Fruit fly (Drosophila melanogaster) whole organism, embryonic: ENCODE measurements around the gene Eip75B.

Experiments
- Ada2b ChIP-seq: fragments of 200-800 bp; sonication (Bioruptor generic); IDR thresholded peaks from 2 replicates; pipeline ENCODE4 v1.3.6; 2022; ENCODE audit warnings: missing biosample characterization, missing genetic modification characterization
- Awh ChIP-seq: fragments of 200-800 bp; sonication (Bioruptor generic); IDR thresholded peaks from 2 replicates; pipeline ENCODE4, ENCODE4 v1.3.6; 2022; ENCODE audit warnings: missing biosample characterization, missing genetic modification characterization
- CG10565 ChIP-seq: fragments of 200-800 bp; sonication (Bioruptor generic); optimal IDR thresholded peaks from 3 replicates; lab custom pipeline; 2016; ENCODE audit warnings: missing biosample characterization, mild to moderate bottlenecking, missing genetic modification characterization
- CG12659 ChIP-seq: fragments of 200-800 bp; sonication (Bioruptor generic); optimal IDR thresholded peaks from 3 replicates; lab custom pipeline; 2017; ENCODE audit warnings: mild to moderate bottlenecking, missing biosample characterization, missing genetic modification reagents, missing genetic modification characterization
- CG12942 ChIP-seq: fragments of 200-800 bp; sonication (Bioruptor generic); optimal IDR thresholded peaks from 3 replicates; lab custom pipeline; 2016; ENCODE audit warnings: missing biosample characterization, missing genetic modification characterization
- CG15073 ChIP-seq: fragments of 200-800 bp; sonication (Bioruptor generic); optimal IDR thresholded peaks from 2 replicates; lab custom pipeline; 2016; ENCODE audit warnings: missing biosample characterization, missing genetic modification characterization
- CG18764 ChIP-seq: fragments of 200-800 bp; sonication (Bioruptor generic); optimal IDR thresholded peaks from 3 replicates; lab custom pipeline; 2016; ENCODE audit warnings: missing biosample characterization, missing genetic modification characterization
- CG2129 ChIP-seq: fragments of 200-800 bp; sonication (Bioruptor generic); IDR thresholded peaks from 2 replicates; pipeline ENCODE4 v1.3.6; 2022; ENCODE audit warnings: missing biosample characterization, missing genetic modification characterization; ENCODE audit not compliant: partially characterized antibody
- CG2889 ChIP-seq: fragments of 200-800 bp; sonication (Bioruptor generic); IDR thresholded peaks from 3 replicates; pipeline ENCODE4 v1.3.6; 2022; ENCODE audit warnings: missing biosample characterization, missing genetic modification characterization
- CG43689 ChIP-seq: fragments of 200-800 bp; sonication (Bioruptor generic); IDR thresholded peaks from 2 replicates; pipeline ENCODE4 v1.3.6; 2022; ENCODE audit warnings: missing biosample characterization, missing genetic modification characterization
- CG4404 ChIP-seq: fragments of 200-800 bp; sonication (Bioruptor generic); IDR thresholded peaks from 2 replicates; pipeline ENCODE4 v1.3.6; 2022; ENCODE audit warnings: missing biosample characterization, missing genetic modification characterization
- CG5953 ChIP-seq: fragments of 200-800 bp; sonication (Bioruptor generic); IDR thresholded peaks from 2 replicates; pipeline ENCODE4 v1.3.6; 2022; ENCODE audit warnings: missing biosample characterization, missing genetic modification characterization
- CG7271 ChIP-seq: fragments of 200-800 bp; sonication (Bioruptor generic); optimal IDR thresholded peaks from 2 replicates; lab custom pipeline; 2018; ENCODE audit warnings: missing biosample characterization, mild to moderate bottlenecking, missing genetic modification characterization, moderate library complexity
- CG7928 ChIP-seq: fragments of 200-800 bp; sonication (Bioruptor generic); optimal IDR thresholded peaks from 2 replicates; lab custom pipeline; 2017; ENCODE audit warnings: missing biosample characterization, mild to moderate bottlenecking, missing genetic modification characterization
- CG8290 ChIP-seq, 3 experiments: fragments of 200-800 bp; sonication (Bioruptor generic); optimal IDR thresholded peaks; 2 replicates each; lab custom pipeline; 2016 to 2019; ENCODE audit warnings: missing biosample characterization in 3 of 3, missing genetic modification characterization in 3 of 3, mild to moderate bottlenecking in 2 of 3, moderate library complexity in 1 of 3
- CG9215 ChIP-seq: fragments of 200-800 bp; sonication (Bioruptor generic); IDR thresholded peaks from 2 replicates; pipeline ENCODE4 v1.3.6; 2022; ENCODE audit warnings: missing biosample characterization, missing genetic modification characterization
- CHES-1-like ChIP-seq: fragments of 200-800 bp; sonication (Bioruptor generic); optimal IDR thresholded peaks from 2 replicates; lab custom pipeline; 2016; ENCODE audit warnings: missing biosample characterization, missing genetic modification characterization
- CoRest ChIP-seq: fragments of 200-800 bp; sonication (Bioruptor generic); optimal IDR thresholded peaks from 3 replicates; lab custom pipeline; 2018; ENCODE audit warnings: missing biosample characterization, mild to moderate bottlenecking, missing genetic modification characterization, moderate library complexity
- Dek ChIP-seq: fragments of 200-800 bp; sonication (Bioruptor generic); optimal IDR thresholded peaks from 3 replicates; lab custom pipeline; 2019; ENCODE audit warnings: missing biosample characterization, mild to moderate bottlenecking, missing genetic modification characterization, moderate library complexity
- Dref ChIP-seq: fragments of 200-800 bp; sonication (Bioruptor generic); IDR thresholded peaks from 2 replicates; pipeline ENCODE4 v1.3.6; 2022; ENCODE audit warnings: missing biosample characterization, missing genetic modification characterization
- HmgZ ChIP-seq: fragments of 200-800 bp; sonication (Bioruptor generic); optimal IDR thresholded peaks from 2 replicates; lab custom pipeline; 2018; ENCODE audit warnings: missing biosample characterization, mild to moderate bottlenecking, missing genetic modification characterization
- Hr51 ChIP-seq, 2 experiments: fragments of 200-800 bp; sonication (Bioruptor generic); optimal IDR thresholded peaks; 2 replicates in 1 of 2; 3 replicates in 1 of 2; lab custom pipeline; 2016 to 2018; ENCODE audit warnings: missing biosample characterization in 2 of 2, missing genetic modification characterization in 2 of 2, mild to moderate bottlenecking in 1 of 2, moderate library complexity in 1 of 2
- Lim3 ChIP-seq: fragments of 200-800 bp; sonication (Bioruptor generic); IDR thresholded peaks from 2 replicates; pipeline ENCODE4 v1.3.6; 2022; ENCODE audit warnings: missing biosample characterization, missing genetic modification characterization
- Med ChIP-seq: fragments of 200-800 bp; sonication (Bioruptor generic); peaks from one replicate; lab custom pipeline; 2016; ENCODE audit warnings: missing biosample characterization, missing genetic modification characterization, mild to moderate bottlenecking, inconsistent platforms, moderate library complexity
- Sox102F ChIP-seq: fragments of 200-800 bp; sonication (Bioruptor generic); optimal IDR thresholded peaks from 2 replicates; lab custom pipeline; 2018; ENCODE audit warnings: missing biosample characterization, mild to moderate bottlenecking, missing genetic modification characterization, moderate library complexity
- aop ChIP-seq: fragments of 200-800 bp; sonication (Bioruptor generic); IDR thresholded peaks from 2 replicates; pipeline ENCODE4 v1.3.6; 2022; ENCODE audit warnings: missing biosample characterization, missing genetic modification characterization
- az2 ChIP-seq: fragments of 200-800 bp; sonication (Bioruptor generic); optimal IDR thresholded peaks from 3 replicates; lab custom pipeline; 2016; ENCODE audit warnings: missing biosample characterization, missing genetic modification characterization
- bigmax ChIP-seq: fragments of 200-800 bp; sonication (Bioruptor generic); optimal IDR thresholded peaks from 2 replicates; lab custom pipeline; 2018; ENCODE audit warnings: missing biosample characterization, mild to moderate bottlenecking, missing genetic modification characterization
- cwo ChIP-seq: fragments of 200-800 bp; sonication (Bioruptor generic); optimal IDR thresholded peaks from 3 replicates; lab custom pipeline; 2017; ENCODE audit warnings: missing biosample characterization, missing genetic modification characterization, mild to moderate bottlenecking, moderate library complexity, missing genetic modification reagents
- gsb-n ChIP-seq: fragments of 200-800 bp; sonication (Bioruptor generic); optimal IDR thresholded peaks from 3 replicates; lab custom pipeline; 2018; ENCODE audit warnings: missing biosample characterization, mild to moderate bottlenecking, missing genetic modification characterization
- hbn ChIP-seq: fragments of 200-800 bp; sonication (Bioruptor generic); IDR thresholded peaks from 2 replicates; pipeline ENCODE4 v1.3.6; 2022; ENCODE audit warnings: missing biosample characterization, missing genetic modification characterization; ENCODE audit not compliant: partially characterized antibody
- ind ChIP-seq: fragments of 200-800 bp; sonication (Bioruptor generic); optimal IDR thresholded peaks from 3 replicates; lab custom pipeline; 2016; ENCODE audit warnings: missing biosample characterization, missing genetic modification characterization
- kah ChIP-seq: fragments of 200-800 bp; sonication (Bioruptor generic); optimal IDR thresholded peaks from 2 replicates; lab custom pipeline; 2018; ENCODE audit warnings: missing biosample characterization, mild to moderate bottlenecking, missing genetic modification characterization
- nau ChIP-seq: fragments of 200-800 bp; sonication (Bioruptor generic); optimal IDR thresholded peaks from 3 replicates; lab custom pipeline; 2017; ENCODE audit warnings: missing biosample characterization, mild to moderate bottlenecking, missing genetic modification characterization, missing genetic modification reagents
- org-1 ChIP-seq: fragments of 200-800 bp; sonication (Bioruptor generic); optimal IDR thresholded peaks from 2 replicates; lab custom pipeline; 2017; ENCODE audit warnings: missing biosample characterization, missing genetic modification characterization
- repo ChIP-seq: fragments of 200-800 bp; sonication (Bioruptor generic); optimal IDR thresholded peaks from 2 replicates; lab custom pipeline; 2016; ENCODE audit warnings: missing biosample characterization, missing genetic modification characterization
- run ChIP-seq: fragments of 200-800 bp; sonication (Bioruptor generic); optimal IDR thresholded peaks from 3 replicates; lab custom pipeline; 2018; ENCODE audit warnings: missing biosample characterization, mild to moderate bottlenecking, missing genetic modification characterization
- sc ChIP-seq, 3 experiments: fragments of >200 bp in 2 of 3; fragments of 200-800 bp in 1 of 3; sonication (Bioruptor generic) in 1 of 3; optimal IDR thresholded peaks; 2 replicates in 2 of 3; 3 replicates in 1 of 3; lab custom pipeline; 2017; ENCODE audit warnings: mild to moderate bottlenecking in 1 of 3, missing biosample characterization in 1 of 3, missing genetic modification characterization in 1 of 3, missing genetic modification reagents in 1 of 3
- slp2 ChIP-seq: fragments of 200-800 bp; sonication (Bioruptor generic); optimal IDR thresholded peaks from 2 replicates; lab custom pipeline; 2016; ENCODE audit warnings: missing biosample characterization, missing genetic modification characterization
- sob ChIP-seq: fragments of 200-800 bp; sonication (Bioruptor generic); IDR thresholded peaks from 2 replicates; pipeline ENCODE4 v1.3.6; 2022; ENCODE audit warnings: missing biosample characterization, missing genetic modification characterization
- ssp ChIP-seq: fragments of 200-800 bp; sonication (Bioruptor generic); IDR thresholded peaks from 2 replicates; pipeline ENCODE4 v1.3.6; 2022; ENCODE audit warnings: missing biosample characterization, missing genetic modification characterization
- tin ChIP-seq: fragments of 200-800 bp; sonication (Bioruptor generic); optimal IDR thresholded peaks from 3 replicates; lab custom pipeline; 2016; ENCODE audit warnings: missing biosample characterization, missing genetic modification characterization
- tna ChIP-seq: fragments of 200-800 bp; sonication (Bioruptor generic); IDR thresholded peaks from 2 replicates; pipeline ENCODE4 v1.3.6; 2022; ENCODE audit warnings: missing biosample characterization, missing genetic modification characterization; ENCODE audit not compliant: partially characterized antibody
- tx ChIP-seq: fragments of 200-800 bp; sonication (Bioruptor generic); optimal IDR thresholded peaks from 2 replicates; lab custom pipeline; 2016; ENCODE audit warnings: missing biosample characterization, missing genetic modification characterization
- unc-4 ChIP-seq: fragments of 200-800 bp; sonication (Bioruptor generic); IDR thresholded peaks from 2 replicates; pipeline ENCODE4 v1.3.6; 2022; ENCODE audit warnings: missing biosample characterization, missing genetic modification characterization; ENCODE audit not compliant: partially characterized antibody
- vnd ChIP-seq: fragments of 200-800 bp; sonication (Bioruptor generic); IDR thresholded peaks from 3 replicates; pipeline ENCODE4 v1.3.6; 2022; ENCODE audit warnings: missing biosample characterization, missing genetic modification characterization; ENCODE audit not compliant: partially characterized antibody
- yki ChIP-seq: fragments of >200 bp; optimal IDR thresholded peaks from 3 replicates; lab custom pipeline; 2018
- z ChIP-seq: fragments of 200-800 bp; sonication (Bioruptor generic); IDR thresholded peaks from 3 replicates; pipeline ENCODE4 v1.3.6; 2022; ENCODE audit warnings: missing biosample characterization, missing genetic modification characterization

Eip75B gene

DNA sequence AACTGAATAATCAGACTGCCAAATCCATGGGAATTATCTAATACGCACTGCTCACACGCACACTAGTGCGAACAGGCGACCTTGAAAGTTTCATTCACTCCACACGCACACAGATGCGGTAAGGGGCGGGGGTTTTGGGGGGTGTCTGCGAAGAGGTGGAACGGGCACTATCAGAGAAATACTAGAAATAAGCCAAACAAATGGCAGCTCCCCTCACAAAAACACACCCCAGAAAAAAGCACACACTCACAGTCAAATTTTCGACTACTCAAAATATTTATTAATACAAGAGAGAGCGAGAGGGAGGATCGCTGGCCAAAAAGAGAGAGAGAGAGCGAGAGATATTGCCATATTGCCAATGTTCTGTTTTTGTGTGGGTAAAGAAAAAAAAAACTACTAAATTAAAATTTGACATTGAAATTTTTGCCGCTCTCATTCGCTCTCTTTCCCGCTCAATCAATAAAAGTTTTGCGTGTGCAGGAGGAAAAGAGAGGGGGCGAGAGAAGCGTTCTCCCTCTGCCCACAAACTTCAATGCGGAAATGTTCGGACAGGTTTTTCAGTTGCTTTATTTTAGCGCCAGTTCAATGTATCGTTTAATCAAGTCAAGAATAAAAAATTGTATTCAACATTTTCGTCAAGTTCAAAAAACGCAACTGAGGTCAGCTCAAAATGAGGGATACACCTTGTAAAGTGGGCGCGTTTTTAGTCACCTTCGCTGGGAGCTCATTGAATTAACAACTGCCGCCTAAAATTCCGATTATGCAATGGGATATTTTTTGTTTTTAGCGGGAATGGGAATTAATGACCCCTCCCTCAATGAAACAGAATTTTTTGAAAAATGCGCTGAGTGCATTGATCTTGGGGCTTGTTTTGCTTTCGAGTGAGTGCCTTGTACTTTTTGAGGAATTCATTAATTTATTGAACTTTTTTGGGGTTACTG lies 69.0 kb downstream of the Eip75B start (continued):
- TF ChIP-seq HmgZ (peak; percentile 35), Dek (tag; lab: Kevin White, UChicago) (no peak), az2 (no peak), kah (no peak), repo (GFP tag; lab: Kevin White, UChicago) (no peak), Sox102F (no peak), ind (no peak), CG7928 (GFP tag; lab: Kevin White, UChicago) (no peak), run (tag; lab: Kevin White, UChicago) (no peak), sob (GFP tag; lab: Robert Waterston, UW) (no peak), CG4404 (GFP tag; lab: Robert Waterston, UW) (no peak), ssp (no peak), CoRest (tag; lab: Kevin White, UChicago) (no peak), cwo (peak; percentile 80), slp2 (GFP tag; lab: Kevin White, UChicago) (no peak), CG2129 (GFP tag; lab: Robert Waterston, UW) (no peak), unc-4 (GFP tag; lab: Robert Waterston, UW) (peak; percentile 27; the same call in 1 of the 2 replicates), z (no peak; the same call in 2 of the 3 replicates), Ada2b (GFP tag; lab: Robert Waterston, UW) (no peak), yki (no peak), gsb-n (tag; lab: Kevin White, UChicago) (no peak), CG5953 (GFP tag; lab: Robert Waterston, UW) (no peak), Dref (GFP tag; lab: Robert Waterston, UW) (no peak), CG15073 (no peak), CG7271 (tag; lab: Kevin White, UChicago) (no peak), CHES-1-like (GFP tag; lab: Kevin White, UChicago) (no peak), aop (GFP tag; lab: Robert Waterston, UW) (no peak), CG2889 (GFP tag; lab: Robert Waterston, UW) (no peak), Lim3 (GFP tag; lab: Robert Waterston, UW) (no peak), CG12942 (GFP tag; lab: Kevin White, UChicago) (no peak), Hr51 (GFP tag; optimal IDR thresholded peaks at IDR 0.05; lab: Kevin White, UChicago) (no peak), tna (GFP tag; lab: Robert Waterston, UW) (no peak), hbn (GFP tag; lab: Robert Waterston, UW) (no peak), Med (GFP tag; lab: Kevin White, UChicago) (peak; percentile 74), vnd (GFP tag; lab: Robert Waterston, UW) (no peak), tin (GFP tag; lab: Kevin White, UChicago) (no peak), bigmax (no peak), CG18764 (GFP tag; lab: Kevin White, UChicago) (no peak), org-1 (GFP tag; lab: Kevin White, UChicago) (no peak), nau (GFP tag; lab: Kevin White, UChicago) (no peak), CG10565 (GFP tag; lab: Kevin White, UChicago) (no peak), sc (optimal IDR thresholded peaks at IDR 0.05; lab: Kevin White, UChicago) (no peak), sc (GFP tag; optimal IDR thresholded peaks at IDR 0.05; lab: Kevin White, UChicago) (no peak), CG43689 (GFP tag; lab: Robert Waterston, UW) (no peak), tx (GFP tag; lab: Kevin White, UChicago) (no peak), CG8290 (GFP tag; optimal IDR thresholded peaks at IDR 0.05; lab: Kevin White, UChicago) (no peak), CG8290 (tag; optimal IDR thresholded peaks at IDR 0.05; lab: Kevin White, UChicago) (peak in 1 of 2 experiments; percentile 61), CG9215 (GFP tag; lab: Robert Waterston, UW) (no peak), CG12659 (GFP tag; lab: Kevin White, UChicago) (no peak), Awh (no peak)
